Worm (Caenorhabditis elegans): ENCODE results near the gene B0563.6.

DNA sequence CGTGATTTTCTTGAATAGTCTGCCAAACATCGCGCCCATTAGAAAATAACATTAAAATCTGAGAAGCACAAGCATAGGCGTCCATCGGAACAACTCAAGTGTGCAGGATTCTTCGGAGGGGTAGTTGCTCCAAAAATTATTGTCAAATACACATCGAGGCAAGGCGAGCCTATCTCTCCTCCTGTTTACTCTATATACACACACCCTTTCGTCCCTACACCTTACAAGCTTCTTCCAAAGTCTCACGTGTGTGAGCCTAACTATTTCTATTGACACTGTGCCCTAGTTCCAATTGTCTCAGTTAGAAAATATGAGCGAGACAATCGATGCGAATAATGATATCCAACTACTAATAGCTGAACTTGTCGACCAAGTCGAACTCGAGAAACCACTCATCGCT, 45.6 kb upstream of the B0563.6 start:
- no peak for TF ChIP-seq ceh-13 (GFP tag; optimal IDR thresholded peaks at IDR 0.05)
- no peak for TF ChIP-seq tbx-11 (GFP tag; IDR thresholded peaks at IDR 0.05)
- no peak for TF ChIP-seq ama-1 (optimal IDR thresholded peaks at IDR 0.05)
- no peak for TF ChIP-seq scrt-1 (GFP tag; IDR thresholded peaks at IDR 0.05)
- no peak for TF ChIP-seq pes-1 (GFP tag; IDR thresholded peaks at IDR 0.05)
- TF ChIP-seq aly-1 (tag; optimal IDR thresholded peaks at IDR 0.05), result no peak
- no peak for TF ChIP-seq flt-1 (GFP tag; IDR thresholded peaks at IDR 0.05)
- no peak for TF ChIP-seq ceh-36 (tag; optimal IDR thresholded peaks at IDR 0.05)
- TF ChIP-seq tra-4 (tag; optimal IDR thresholded peaks at IDR 0.05), result no peak
- no peak for TF ChIP-seq sea-1 (GFP tag; conservative IDR thresholded peaks at IDR 0.05)
- TF ChIP-seq tbx-37 (GFP tag; conservative IDR thresholded peaks at IDR 0.05), result no peak

Measured in whole organism, early embryonic.